Worm (Caenorhabditis elegans) whole organism, L3 larva: ENCODE results near the gene str-250.

Source experiments
- R02D3.7 ChIP-seq: fragments of 150-350 bp; optimal IDR thresholded peaks from 2 replicates; lab custom pipeline; 2014; ENCODE audit warnings: missing biosample characterization, missing genetic modification characterization
- ZK546.5 ChIP-seq: sonication (generic microtip); optimal IDR thresholded peaks from 2 replicates; lab custom pipeline; 2017; ENCODE audit warnings: missing biosample characterization, missing genetic modification characterization
- aly-2 ChIP-seq: fragments of 150-350 bp; optimal IDR thresholded peaks from 2 replicates; lab custom pipeline; 2014; ENCODE audit warnings: missing biosample characterization, missing genetic modification characterization
- ama-1 ChIP-seq: fragments of 150-350 bp; optimal IDR thresholded peaks from 2 replicates; lab custom pipeline; 2018
- ceh-16 ChIP-seq: sonication (generic microtip); optimal IDR thresholded peaks from 2 replicates; lab custom pipeline; 2017; ENCODE audit warnings: missing biosample characterization, missing genetic modification characterization
- ceh-82 ChIP-seq: fragments of 150-350 bp; optimal IDR thresholded peaks from 2 replicates; lab custom pipeline; 2014; ENCODE audit warnings: missing biosample characterization, missing genetic modification characterization
- ceh-9 ChIP-seq: sonication (generic microtip); optimal IDR thresholded peaks from 2 replicates; lab custom pipeline; 2018; ENCODE audit warnings: missing biosample characterization, missing genetic modification characterization
- daf-12 ChIP-seq: fragments of 150-350 bp; optimal IDR thresholded peaks from 2 replicates; lab custom pipeline; 2014; ENCODE audit warnings: missing biosample characterization, missing genetic modification reagents, missing genetic modification characterization
- egl-27 ChIP-seq: sonication (generic microtip); optimal IDR thresholded peaks from 4 replicates; lab custom pipeline; 2017; ENCODE audit warnings: missing biosample characterization, missing genetic modification reagents, missing genetic modification characterization
- egl-5 ChIP-seq: fragments of 150-350 bp; optimal IDR thresholded peaks from 2 replicates; lab custom pipeline; 2017; ENCODE audit warnings: missing biosample characterization, missing genetic modification reagents, missing genetic modification characterization, inconsistent platforms
- elt-1 ChIP-seq: fragments of 150-350 bp; optimal IDR thresholded peaks from 2 replicates; lab custom pipeline; 2014; ENCODE audit warnings: missing biosample characterization, missing genetic modification characterization
- elt-2 ChIP-seq: sonication (generic microtip); optimal IDR thresholded peaks from 2 replicates; lab custom pipeline; 2016; ENCODE audit warnings: missing genetic modification reagents, mild to moderate bottlenecking, missing genetic modification characterization, missing compliant biosample characterization
- elt-3 ChIP-seq, 3 experiments: fragments of 150-350 bp in 1 of 3; sonication (generic microtip) in 2 of 3; optimal IDR thresholded peaks; 2 replicates in 2 of 3; 4 replicates in 1 of 3; lab custom pipeline; 2014 to 2017; ENCODE audit warnings: missing biosample characterization in 3 of 3, missing genetic modification characterization in 3 of 3
- fkh-10 ChIP-seq: sonication (generic microtip); optimal IDR thresholded peaks from 2 replicates; lab custom pipeline; 2017; ENCODE audit warnings: missing biosample characterization, missing genetic modification reagents, missing genetic modification characterization
- fkh-2 ChIP-seq: fragments of 150-350 bp; optimal IDR thresholded peaks from 2 replicates; lab custom pipeline; 2014; ENCODE audit warnings: missing biosample characterization, missing genetic modification reagents, missing genetic modification characterization
- fos-1 ChIP-seq: fragments of 150-350 bp; optimal IDR thresholded peaks from 2 replicates; lab custom pipeline; 2014; ENCODE audit warnings: missing biosample characterization, missing genetic modification characterization
- hmg-11 ChIP-seq: sonication (generic microtip); optimal IDR thresholded peaks from 2 replicates; lab custom pipeline; 2016; ENCODE audit warnings: missing genetic modification characterization, missing compliant biosample characterization
- jun-1 ChIP-seq: fragments of 150-350 bp; optimal IDR thresholded peaks from 2 replicates; lab custom pipeline; 2014; ENCODE audit warnings: missing biosample characterization, missing genetic modification reagents, missing genetic modification characterization
- lin-39 ChIP-seq: fragments of 150-350 bp; optimal IDR thresholded peaks from 2 replicates; lab custom pipeline; 2018; ENCODE audit warnings: missing biosample characterization, missing genetic modification reagents, missing genetic modification characterization
- lsy-12 ChIP-seq: sonication (generic microtip); optimal IDR thresholded peaks from 2 replicates; lab custom pipeline; 2016; ENCODE audit warnings: mild to moderate bottlenecking, missing genetic modification characterization, missing compliant biosample characterization
- mdl-1 ChIP-seq: fragments of 150-350 bp; optimal IDR thresholded peaks from 2 replicates; lab custom pipeline; 2014; ENCODE audit warnings: missing biosample characterization, missing genetic modification characterization
- nfya-1 ChIP-seq: sonication (generic microtip); optimal IDR thresholded peaks from 2 replicates; lab custom pipeline; 2017; ENCODE audit warnings: missing genetic modification characterization, mild to moderate bottlenecking, missing compliant biosample characterization, antibody characterized with exemption, moderate library complexity; ENCODE audit not compliant: insufficient read depth
- nhr-11 ChIP-seq: fragments of 150-350 bp; optimal IDR thresholded peaks from 2 replicates; lab custom pipeline; 2014; ENCODE audit warnings: missing biosample characterization, missing genetic modification characterization
- nhr-12 ChIP-seq: fragments of 150-350 bp; optimal IDR thresholded peaks from 2 replicates; lab custom pipeline; 2014; ENCODE audit warnings: missing biosample characterization, missing genetic modification characterization
- nhr-23 ChIP-seq: fragments of 150-350 bp; optimal IDR thresholded peaks from 2 replicates; lab custom pipeline; 2014; ENCODE audit warnings: missing biosample characterization, missing genetic modification reagents, missing genetic modification characterization
- nhr-237 ChIP-seq: fragments of 150-350 bp; optimal IDR thresholded peaks from 2 replicates; lab custom pipeline; 2014; ENCODE audit warnings: missing biosample characterization, missing genetic modification characterization
- nhr-25 ChIP-seq: sonication (generic microtip); optimal IDR thresholded peaks from 2 replicates; lab custom pipeline; 2017; ENCODE audit warnings: missing biosample characterization, missing genetic modification characterization
- nhr-28 ChIP-seq: fragments of 150-350 bp; optimal IDR thresholded peaks from 2 replicates; lab custom pipeline; 2014; ENCODE audit warnings: missing biosample characterization, missing genetic modification characterization
- nhr-43 ChIP-seq: sonication (generic microtip); optimal IDR thresholded peaks from 2 replicates; lab custom pipeline; 2016; ENCODE audit warnings: mild to moderate bottlenecking, missing genetic modification characterization, missing compliant biosample characterization; ENCODE audit not compliant: poor library complexity, severe bottlenecking
- nhr-76 ChIP-seq: fragments of 150-350 bp; sonication (generic microtip); optimal IDR thresholded peaks from 5 replicates; lab custom pipeline; 2014; ENCODE audit warnings: missing biosample characterization, missing genetic modification characterization
- nhr-77 ChIP-seq: fragments of 150-350 bp; optimal IDR thresholded peaks from 2 replicates; lab custom pipeline; 2014; ENCODE audit warnings: missing biosample characterization, missing genetic modification characterization
- pha-4 ChIP-seq: fragments of 150-350 bp; optimal IDR thresholded peaks from 2 replicates; lab custom pipeline; 2014; ENCODE audit warnings: missing biosample characterization, missing genetic modification reagents, missing genetic modification characterization
- pqm-1 ChIP-seq: fragments of 150-350 bp; optimal IDR thresholded peaks from 2 replicates; lab custom pipeline; 2017; ENCODE audit warnings: missing biosample characterization, missing genetic modification characterization, inconsistent platforms
- skn-1 ChIP-seq: fragments of 150-350 bp; optimal IDR thresholded peaks from 2 replicates; lab custom pipeline; 2014; ENCODE audit warnings: missing biosample characterization, missing genetic modification characterization
- snpc-4 ChIP-seq: fragments of 150-350 bp; optimal IDR thresholded peaks from 2 replicates; lab custom pipeline; 2014; ENCODE audit warnings: missing biosample characterization, missing genetic modification characterization
- tbx-2 ChIP-seq: sonication (generic microtip); optimal IDR thresholded peaks from 2 replicates; lab custom pipeline; 2016; ENCODE audit warnings: mild to moderate bottlenecking, missing genetic modification characterization, missing compliant biosample characterization
- unc-39 ChIP-seq: sonication (generic microtip); optimal IDR thresholded peaks from 4 replicates; lab custom pipeline; 2017; ENCODE audit warnings: missing biosample characterization, missing genetic modification characterization
- zag-1 ChIP-seq: fragments of 150-350 bp; optimal IDR thresholded peaks from 2 replicates; lab custom pipeline; 2014; ENCODE audit warnings: missing biosample characterization, missing genetic modification characterization
- ztf-11 ChIP-seq: fragments of 150-350 bp; optimal IDR thresholded peaks from 2 replicates; lab custom pipeline; 2014; ENCODE audit warnings: missing biosample characterization, missing genetic modification characterization
- ztf-4 ChIP-seq: fragments of 150-350 bp; optimal IDR thresholded peaks from 2 replicates; lab custom pipeline; 2014; ENCODE audit warnings: missing biosample characterization, missing genetic modification characterization

str-250 gene

DNA sequence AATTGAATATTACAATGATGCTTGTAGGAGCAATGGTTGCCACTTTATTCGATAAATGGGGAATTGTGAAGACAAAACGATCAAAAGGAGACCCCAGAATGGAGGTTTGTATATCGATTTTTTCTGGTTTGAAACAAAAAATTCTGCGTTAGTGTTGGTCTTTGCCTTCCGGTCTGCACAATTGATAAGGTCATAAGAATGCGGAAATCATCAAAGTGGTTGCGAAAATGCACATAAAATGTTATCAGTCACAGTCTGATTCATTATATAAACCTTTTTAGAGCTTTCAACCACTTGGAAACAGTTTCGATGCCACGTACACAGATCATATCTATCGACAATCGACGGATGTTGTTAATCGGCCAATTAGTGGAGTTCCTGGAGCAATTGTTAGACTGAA is 24.9 kb upstream of the str-250 start:
- peak; percentile 92 for TF ChIP-seq pqm-1 (tag; lab: Kevin White, UChicago)
- no peak for TF ChIP-seq ceh-9 (tag; lab: Kevin White, UChicago)
- TF ChIP-seq zag-1 (tag; lab: Kevin White, UChicago), result no peak
- no peak for TF ChIP-seq jun-1 (tag; lab: Kevin White, UChicago)
- TF ChIP-seq elt-2, result peak; percentile 93

DNA sequence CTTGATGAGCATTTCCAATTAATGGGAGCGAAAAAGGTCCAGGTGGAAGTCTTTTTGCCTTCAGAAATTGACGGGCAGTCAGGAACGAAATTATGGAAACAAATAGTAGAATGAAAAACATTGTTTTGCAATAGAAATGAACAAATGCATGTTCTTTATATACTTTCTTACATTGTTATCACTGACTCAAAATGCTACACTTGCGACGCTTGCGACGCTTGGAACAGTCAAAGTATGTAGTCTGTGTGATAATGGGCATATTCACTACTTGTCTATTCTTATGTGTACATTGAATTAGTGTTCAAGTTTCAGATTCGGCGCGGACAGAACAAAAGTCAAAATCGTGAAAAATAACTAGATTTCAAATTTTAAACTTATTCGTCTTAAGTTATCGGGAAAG is 20.1 kb upstream of the str-250 start, which contains the start of gene cyp-35C1:
cyp-35C1 (minus strand) TSS at position 132 of the 400 bp plus-strand sequence.
- TF ChIP-seq ama-1 (lab: Kevin White, UChicago), result no peak
- TF ChIP-seq snpc-4 (tag; lab: Kevin White, UChicago), result no peak
- peak; percentile 59 for TF ChIP-seq elt-2
- no peak for TF ChIP-seq aly-2 (tag; lab: Kevin White, UChicago)
- TF ChIP-seq pqm-1 (tag; lab: Kevin White, UChicago), result peak; percentile 51
- no peak for TF ChIP-seq egl-27
- no peak for TF ChIP-seq nhr-77

DNA sequence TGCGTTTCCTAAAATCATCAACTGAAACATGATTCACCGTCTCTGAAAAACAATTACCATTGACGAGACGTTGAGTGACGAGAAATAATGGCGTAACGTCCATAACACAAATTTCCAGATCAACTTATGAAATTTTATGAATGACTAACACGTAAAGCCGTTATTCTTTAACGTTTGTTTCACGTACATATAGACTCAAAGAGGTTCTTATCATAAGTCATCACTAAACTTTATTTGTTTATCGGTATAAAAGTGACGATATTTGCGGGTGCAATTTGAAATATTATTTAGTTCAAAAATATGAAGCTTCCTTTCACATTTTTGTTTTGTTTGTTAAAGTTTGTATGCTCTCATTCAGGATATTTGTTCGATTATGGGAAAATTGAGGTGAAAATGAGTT is 19.2 kb upstream of the str-250 start, which contains the start of gene oac-3:
oac-3 (plus strand) TSS at position 301 of the 400 bp plus-strand sequence.
- TF ChIP-seq elt-3 (tag; optimal IDR thresholded peaks at IDR 0.05; lab: Kevin White, UChicago) (no peak), nhr-23 (tag; lab: Kevin White, UChicago) (no peak), nhr-12 (tag; lab: Kevin White, UChicago) (no peak), nhr-77 (no peak), pqm-1 (tag; lab: Kevin White, UChicago) (no peak), nfya-1 (no peak), nhr-237 (tag; lab: Kevin White, UChicago) (no peak), nhr-28 (tag; lab: Kevin White, UChicago) (no peak), ztf-11 (tag; lab: Kevin White, UChicago) (no peak), mdl-1 (tag; lab: Kevin White, UChicago) (no peak), fkh-10 (GFP tag; lab: Kevin White, UChicago) (no peak), ceh-9 (tag; lab: Kevin White, UChicago) (no peak)

DNA sequence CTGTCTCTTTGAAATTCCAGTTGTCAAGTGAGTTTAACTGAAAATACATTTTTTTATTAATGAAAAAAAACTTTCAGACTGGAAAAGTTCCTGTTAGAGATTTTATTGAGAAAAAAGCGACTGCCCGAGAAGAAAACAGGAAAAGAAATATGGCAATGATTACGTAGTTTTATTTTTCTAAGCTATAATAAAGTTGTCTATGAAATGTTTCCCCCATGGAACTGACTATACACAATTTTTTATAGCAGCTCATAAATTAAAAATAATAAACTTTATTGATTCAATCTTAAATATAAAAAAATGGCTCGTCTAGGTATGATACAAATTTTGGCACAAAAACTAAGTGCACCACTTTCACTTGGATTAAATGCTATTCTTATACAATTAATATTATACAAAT is 15.9 kb upstream of the str-250 start, which contains the start of gene C06B3.1:
C06B3.1 (plus strand) TSS at position 301 of the 400 bp plus-strand sequence.
- TF ChIP-seq daf-12 (tag; lab: Kevin White, UChicago) (no peak), aly-2 (tag; lab: Kevin White, UChicago) (no peak), ZK546.5 (no peak), ama-1 (lab: Kevin White, UChicago) (no peak), nhr-23 (tag; lab: Kevin White, UChicago) (no peak), mdl-1 (tag; lab: Kevin White, UChicago) (no peak), nhr-76 (no peak), lin-39 (tag; lab: Kevin White, UChicago) (no peak)

DNA sequence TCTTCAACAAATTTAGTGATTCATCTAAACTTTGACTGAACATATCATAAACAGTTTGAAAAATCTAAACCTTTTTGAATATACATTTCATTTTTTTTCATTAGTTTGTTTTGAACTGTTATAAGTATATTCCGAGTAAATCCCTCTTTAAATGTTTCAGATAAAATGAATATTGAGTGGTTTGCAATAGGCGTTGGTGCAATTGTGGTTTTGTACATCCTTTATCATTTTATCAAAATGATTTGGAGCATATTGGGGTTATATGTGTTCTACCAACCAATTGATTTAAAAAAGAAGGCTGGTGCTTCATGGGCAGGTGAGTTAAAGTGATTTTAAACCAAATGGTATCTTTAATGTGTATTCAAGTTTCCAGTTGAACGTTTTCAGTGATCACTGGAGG is 14.0 kb upstream of the str-250 start, which contains the start of gene stdh-3:
stdh-3 (plus strand) TSS at position 166 of the 400 bp plus-strand sequence.
- TF ChIP-seq jun-1 (tag; lab: Kevin White, UChicago) (no peak), nhr-43 (tag; lab: Kevin White, UChicago) (no peak), nfya-1 (no peak), ceh-82 (no peak), pqm-1 (tag; lab: Kevin White, UChicago) (no peak), egl-27 (no peak)

DNA sequence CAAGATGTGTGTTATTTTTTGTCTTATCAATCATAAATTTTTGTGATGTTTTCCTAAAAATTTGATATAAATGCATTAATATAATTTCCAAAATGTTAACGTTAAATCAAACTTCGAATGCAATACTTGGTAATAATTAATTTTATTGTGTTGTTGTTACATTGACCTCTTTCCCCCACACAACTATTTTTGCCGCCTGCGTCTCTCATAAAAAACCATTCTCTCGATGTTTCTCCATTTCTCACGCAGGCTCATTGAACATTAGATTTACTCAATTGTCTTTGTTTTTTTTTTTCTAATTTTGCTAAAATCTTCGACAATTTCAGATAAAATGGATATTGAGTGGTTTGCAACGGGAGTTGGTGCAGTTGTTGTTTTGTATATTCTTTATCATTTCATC is 12.3 kb upstream of the str-250 start, which contains the start of gene stdh-1:
stdh-1 (plus strand) TSS at position 327 of the 400 bp plus-strand sequence.
- TF ChIP-seq R02D3.7 (tag; lab: Kevin White, UChicago), result no peak
- no peak for TF ChIP-seq ceh-9 (tag; lab: Kevin White, UChicago)
- TF ChIP-seq nhr-12 (tag; lab: Kevin White, UChicago), result no peak
- TF ChIP-seq unc-39 (tag; lab: Kevin White, UChicago), result no peak
- TF ChIP-seq nhr-25, result no peak
- no peak for TF ChIP-seq skn-1
- TF ChIP-seq aly-2 (tag; lab: Kevin White, UChicago), result no peak
- TF ChIP-seq elt-1 (tag; lab: Kevin White, UChicago), result no peak
- TF ChIP-seq hmg-11 (tag; lab: Kevin White, UChicago), result peak; percentile 5
- no peak for TF ChIP-seq egl-27
- TF ChIP-seq ceh-16 (tag; lab: Kevin White, UChicago), result no peak
- no peak for TF ChIP-seq fos-1 (tag; lab: Kevin White, UChicago)
- no peak for TF ChIP-seq lsy-12 (tag; lab: Kevin White, UChicago)
- TF ChIP-seq snpc-4 (tag; lab: Kevin White, UChicago), result no peak
- TF ChIP-seq ztf-4 (tag; lab: Kevin White, UChicago), result no peak
- no peak for TF ChIP-seq jun-1 (tag; lab: Kevin White, UChicago)
- no peak for TF ChIP-seq fkh-10 (GFP tag; lab: Kevin White, UChicago)
- peak; percentile 50 for TF ChIP-seq egl-5
- TF ChIP-seq ceh-82, result no peak
- TF ChIP-seq pha-4, result peak; percentile 22
- no peak for TF ChIP-seq ztf-11 (tag; lab: Kevin White, UChicago)
- TF ChIP-seq nhr-77, result no peak
- no peak for TF ChIP-seq daf-12 (tag; lab: Kevin White, UChicago)
- no peak for TF ChIP-seq fkh-2 (tag; lab: Kevin White, UChicago)
- no peak for TF ChIP-seq nhr-43 (tag; lab: Kevin White, UChicago)
- no peak for TF ChIP-seq nhr-11 (tag; lab: Kevin White, UChicago)
- no peak for TF ChIP-seq lin-39 (tag; lab: Kevin White, UChicago)
- TF ChIP-seq zag-1 (tag; lab: Kevin White, UChicago), result no peak
- TF ChIP-seq tbx-2 (tag; lab: Kevin White, UChicago), result no peak
- no peak for TF ChIP-seq nhr-237 (tag; lab: Kevin White, UChicago)
- TF ChIP-seq nfya-1, result peak; percentile 3
